Worm (Caenorhabditis elegans): ENCODE results near the gene acbp-3.

DNA sequence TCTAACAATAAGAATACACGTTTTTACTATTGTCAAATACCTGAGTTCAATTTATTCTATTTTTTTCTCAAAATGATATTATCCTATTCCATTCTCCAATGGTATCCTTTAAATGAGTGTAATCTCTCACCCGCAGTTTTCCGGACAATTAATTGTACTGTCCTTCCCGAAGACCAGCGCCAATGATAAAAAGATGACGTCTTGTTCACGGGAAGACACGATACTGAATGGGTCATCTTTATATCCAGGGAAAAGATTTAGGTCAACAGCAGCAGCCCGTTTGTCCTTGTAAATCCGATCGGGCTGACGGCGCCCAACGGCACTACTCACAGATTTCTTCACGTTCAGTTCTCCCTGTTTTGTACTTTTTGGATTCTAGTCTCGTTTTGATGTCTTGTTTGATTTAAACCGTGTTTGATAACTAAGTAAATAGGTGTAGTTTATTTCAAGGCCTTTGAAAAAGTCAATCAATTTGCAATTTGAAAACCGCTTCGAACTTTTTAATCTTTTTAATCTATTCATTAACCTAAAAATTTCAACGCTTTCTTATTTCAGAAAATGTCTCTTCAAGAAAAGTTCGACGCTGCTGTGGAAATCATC, at the start of gene acbp-3:
- TF ChIP-seq snpc-4 (tag; optimal IDR thresholded peaks at IDR 0.05) (no peak), nhr-25 (tag; optimal IDR thresholded peaks at IDR 0.05) (no peak), nhr-11 (tag; optimal IDR thresholded peaks at IDR 0.05) (no peak), ztf-11 (tag; optimal IDR thresholded peaks at IDR 0.05) (no peak), nhr-237 (tag; optimal IDR thresholded peaks at IDR 0.05) (no peak), zag-1 (tag; optimal IDR thresholded peaks at IDR 0.05) (no peak), ama-1 (optimal IDR thresholded peaks at IDR 0.05) (no peak), ZK546.5 (tag; optimal IDR thresholded peaks at IDR 0.05) (no peak), gmeb-1 (tag; optimal IDR thresholded peaks at IDR 0.05) (no peak)

All from whole organism, L2 larva.